Worm (Caenorhabditis elegans): ENCODE data around the gene chdh-1.

Gene chdh-1

DNA sequence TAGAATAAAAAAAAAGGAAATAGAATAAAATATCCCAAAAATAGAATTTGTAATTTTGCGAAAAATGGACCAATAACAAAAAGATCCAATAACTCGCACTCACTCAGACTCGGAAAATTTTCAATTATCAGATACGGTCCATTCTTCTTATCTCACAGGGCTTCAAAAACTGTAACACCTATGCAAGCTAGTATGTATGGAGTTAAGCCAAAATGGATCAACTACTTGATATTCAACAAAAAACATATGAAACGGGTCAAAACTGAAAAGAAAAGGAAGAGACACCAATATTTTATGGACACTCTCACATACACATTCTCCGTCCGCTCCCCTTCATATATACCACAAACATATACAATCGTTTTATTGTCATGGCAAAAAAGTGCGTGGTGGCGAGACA lies 13.1 kb downstream of the chdh-1 start, which contains the start of gene C34C6.9:
Gene C34C6.9 (plus strand): TSS at position 301 of the 400 bp plus-strand sequence.
- TF ChIP-seq hlh-8 (tag; optimal IDR thresholded peaks at IDR 0.05) = no peak

- no peak for TF ChIP-seq ref-2 (tag; optimal IDR thresholded peaks at IDR 0.05)
- TF ChIP-seq ceh-22 (tag; optimal IDR thresholded peaks at IDR 0.05) = no peak
- no peak for TF ChIP-seq rnt-1 (tag; optimal IDR thresholded peaks at IDR 0.05)
- TF ChIP-seq pqm-1 (tag; optimal IDR thresholded peaks at IDR 0.05) = no peak
- TF ChIP-seq mec-3 (tag; optimal IDR thresholded peaks at IDR 0.05; ENCODE audit: borderline replicate concordance) = no peak
- TF ChIP-seq sdc-2 (tag; optimal IDR thresholded peaks at IDR 0.05) = no peak
- TF ChIP-seq hlh-8 (tag; optimal IDR thresholded peaks at IDR 0.05) = no peak
- no peak for TF ChIP-seq dmd-4 (tag; optimal IDR thresholded peaks at IDR 0.05; ENCODE audit: borderline replicate concordance)
- no peak for TF ChIP-seq pha-2 (tag; optimal IDR thresholded peaks at IDR 0.05)
- TF ChIP-seq gmeb-2 (tag; optimal IDR thresholded peaks at IDR 0.05) = no peak
- no peak for TF ChIP-seq lim-6 (tag; optimal IDR thresholded peaks at IDR 0.05)
- TF ChIP-seq fkh-10 (GFP tag; optimal IDR thresholded peaks at IDR 0.05) = no peak
- TF ChIP-seq ceh-2 (tag; optimal IDR thresholded peaks at IDR 0.05) = no peak
- TF ChIP-seq ceh-31 (tag; optimal IDR thresholded peaks at IDR 0.05) = no peak
- no peak for TF ChIP-seq nhr-11 (tag; optimal IDR thresholded peaks at IDR 0.05)
- TF ChIP-seq dve-1 (tag; optimal IDR thresholded peaks at IDR 0.05) = no peak
- no peak for TF ChIP-seq pros-1 (tag; optimal IDR thresholded peaks at IDR 0.05)
- no peak for TF ChIP-seq nfya-1 (tag; optimal IDR thresholded peaks at IDR 0.05)
- no peak for TF ChIP-seq ceh-48 (tag; optimal IDR thresholded peaks at IDR 0.05)
- TF ChIP-seq tbx-2 (tag; optimal IDR thresholded peaks at IDR 0.05) = no peak
Measured at ce11 chrII:8684824-8685223, 13.9 kb downstream of the chdh-1 start, which contains the start of gene hgap-2. Gene hgap-2, minus strand, starts transcription at chrII:8684924.

DNA sequence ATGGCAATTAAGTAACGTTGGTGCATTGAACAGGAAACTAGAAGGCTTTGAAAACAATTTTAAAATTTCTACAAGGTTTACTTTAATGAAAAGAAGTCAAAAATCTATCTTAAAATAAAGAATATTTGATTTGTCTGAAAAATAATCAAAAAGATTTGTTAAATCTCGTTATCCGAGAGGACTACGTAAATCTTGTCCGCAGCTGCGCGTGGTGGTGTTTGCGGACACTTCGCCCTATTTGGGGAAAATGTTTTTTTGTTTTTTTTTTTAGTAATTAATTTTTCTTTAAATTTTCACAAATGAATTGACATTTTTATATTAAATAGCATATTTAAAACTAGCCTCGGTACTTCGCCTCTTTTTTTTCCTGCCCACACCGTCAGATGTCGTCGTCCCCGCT lies 14.8 kb downstream of the chdh-1 start:
- TF ChIP-seq unc-86 (tag; optimal IDR thresholded peaks at IDR 0.05) = peak; percentile 8
- peak; percentile 7 for TF ChIP-seq ceh-14 (tag; optimal IDR thresholded peaks at IDR 0.05)
- TF ChIP-seq K02D7.2 (tag; optimal IDR thresholded peaks at IDR 0.05) = no peak
- TF ChIP-seq zip-5 (tag; optimal IDR thresholded peaks at IDR 0.05) = no peak
- no peak for TF ChIP-seq mec-3 (tag; optimal IDR thresholded peaks at IDR 0.05; ENCODE audit: borderline replicate concordance)
- peak; percentile 37 for TF ChIP-seq unc-42 (tag; optimal IDR thresholded peaks at IDR 0.05)

DNA sequence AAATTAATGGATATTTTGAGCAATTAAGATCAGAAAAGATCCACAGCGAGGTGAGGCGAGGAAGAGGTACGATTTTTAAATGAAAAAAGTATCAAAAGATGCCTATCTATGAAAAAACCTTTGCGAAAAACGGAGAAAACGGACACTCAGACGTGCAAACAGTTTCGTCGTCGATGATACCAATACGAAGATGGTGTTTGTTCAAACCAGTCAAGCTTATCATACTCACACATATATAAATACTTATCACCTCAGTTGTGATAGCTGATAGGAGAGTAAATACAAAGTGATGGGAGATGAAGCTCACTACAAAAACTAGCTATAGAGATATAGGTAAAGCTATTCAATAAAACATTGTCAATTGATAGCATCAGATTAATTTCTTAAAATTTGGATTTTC lies 18.9 kb downstream of the chdh-1 start:
- TF ChIP-seq ceh-19 (GFP tag; optimal IDR thresholded peaks at IDR 0.05) = no peak
- no peak for TF ChIP-seq fax-1 (tag; optimal IDR thresholded peaks at IDR 0.05)
- no peak for TF ChIP-seq C08G9.2 (tag; optimal IDR thresholded peaks at IDR 0.05)
- TF ChIP-seq unc-86 (tag; optimal IDR thresholded peaks at IDR 0.05) = no peak
- TF ChIP-seq ttx-3 (tag; optimal IDR thresholded peaks at IDR 0.05) = no peak
- TF ChIP-seq C38D4.7 (GFP tag; optimal IDR thresholded peaks at IDR 0.05) = no peak
- TF ChIP-seq hlh-15 (tag; optimal IDR thresholded peaks at IDR 0.05) = no peak
- TF ChIP-seq ceh-45 (GFP tag; IDR thresholded peaks at IDR 0.05) = no peak
- TF ChIP-seq pha-4 (tag; optimal IDR thresholded peaks at IDR 0.05) = no peak
- TF ChIP-seq lim-6 (tag; optimal IDR thresholded peaks at IDR 0.05) = no peak
- no peak for TF ChIP-seq ceh-6 (GFP tag; optimal IDR thresholded peaks at IDR 0.05)
- TF ChIP-seq dmd-4 (tag; optimal IDR thresholded peaks at IDR 0.05; ENCODE audit: borderline replicate concordance) = no peak
- no peak for TF ChIP-seq unc-42 (tag; optimal IDR thresholded peaks at IDR 0.05)
- no peak for TF ChIP-seq mec-3 (tag; optimal IDR thresholded peaks at IDR 0.05; ENCODE audit: borderline replicate concordance)
- TF ChIP-seq ahr-1 (tag; optimal IDR thresholded peaks at IDR 0.05) = no peak
- no peak for TF ChIP-seq ceh-22 (tag; optimal IDR thresholded peaks at IDR 0.05)
- TF ChIP-seq Y22D7AL.16 (tag; optimal IDR thresholded peaks at IDR 0.05) = no peak
- TF ChIP-seq hlh-30 (tag; optimal IDR thresholded peaks at IDR 0.05; ENCODE audit: insufficient read depth) = no peak

Measured in whole organism, late embryonic.